Fruit fly (Drosophila melanogaster): ENCODE data around the gene CG32219.

CG32219 gene

dm6 chr3L:19904411-19905135 lies 46.4 kb downstream of the CG32219 start:
- TF ChIP-seq nau (GFP tag; optimal IDR thresholded peaks at IDR 0.05) (no peak), Mes4 (GFP tag; optimal IDR thresholded peaks at IDR 0.05) (no peak), CoRest (tag; optimal IDR thresholded peaks at IDR 0.05) (no peak), kni (GFP tag; optimal IDR thresholded peaks at IDR 0.05) (peak; percentile 16), lab (GFP tag; optimal IDR thresholded peaks at IDR 0.05) (peak; percentile 1), CG12659 (GFP tag; optimal IDR thresholded peaks at IDR 0.05) (no peak), CG15514 (GFP tag; optimal IDR thresholded peaks at IDR 0.05) (no peak), TFAM (GFP tag; optimal IDR thresholded peaks at IDR 0.05) (no peak), zf30C (GFP tag; optimal IDR thresholded peaks at IDR 0.05) (no peak), Hsf (GFP tag; optimal IDR thresholded peaks at IDR 0.05) (no peak), bcd (GFP tag; optimal IDR thresholded peaks at IDR 0.05) (no peak), fd3F (GFP tag; optimal IDR thresholded peaks at IDR 0.05) (no peak), Med (GFP tag) (peak; percentile 47), bab2 (GFP tag; optimal IDR thresholded peaks at IDR 0.05) (no peak), BtbVII (GFP tag; optimal IDR thresholded peaks at IDR 0.05) (no peak), Hr39 (optimal IDR thresholded peaks at IDR 0.05) (no peak), crc (GFP tag; optimal IDR thresholded peaks at IDR 0.05) (no peak), GATAe (GFP tag; conservative IDR thresholded peaks at IDR 0.05) (no peak), ranshi (GFP tag; IDR thresholded peaks at IDR 0.05) (no peak), stc (GFP tag; IDR thresholded peaks at IDR 0.05) (peak; percentile 36; the same call in 1 of the 2 replicates), sd (tag; optimal IDR thresholded peaks at IDR 0.05) (peak; percentile 12), psq (GFP tag; optimal IDR thresholded peaks at IDR 0.05) (no peak), CG33213 (GFP tag; optimal IDR thresholded peaks at IDR 0.05) (no peak), CG32767 (GFP tag; IDR thresholded peaks at IDR 0.05) (no peak), nom (GFP tag; optimal IDR thresholded peaks at IDR 0.05) (no peak), Pdp1 (GFP tag; optimal IDR thresholded peaks at IDR 0.05) (peak in 1 of 2 experiments; percentile 79), Dll (GFP tag; IDR thresholded peaks at IDR 0.05; ENCODE audit: partially characterized antibody) (no peak), CG11093 (GFP tag; IDR thresholded peaks at IDR 0.05) (no peak), CG10565 (GFP tag; optimal IDR thresholded peaks at IDR 0.05) (no peak), Rx (GFP tag; IDR thresholded peaks at IDR 0.05) (no peak), Abd-B (GFP tag; optimal IDR thresholded peaks at IDR 0.05) (no peak), slp2 (GFP tag; optimal IDR thresholded peaks at IDR 0.05) (no peak), CG4360 (GFP tag; IDR thresholded peaks at IDR 0.05) (peak; percentile 97), CG11695 (GFP tag; IDR thresholded peaks at IDR 0.05) (no peak), gfzf (GFP tag; optimal IDR thresholded peaks at IDR 0.05) (no peak), Hr51 (GFP tag; optimal IDR thresholded peaks at IDR 0.05) (no peak), Sox100B (GFP tag; optimal IDR thresholded peaks at IDR 0.05) (no peak), CG9876 (GFP tag; optimal IDR thresholded peaks at IDR 0.05) (no peak), CG11456 (GFP tag; IDR thresholded peaks at IDR 0.05) (no peak), Poxn (GFP tag; IDR thresholded peaks at IDR 0.05) (no peak), CG8089 (GFP tag; optimal IDR thresholded peaks at IDR 0.05) (no peak), Ssrp (tag; optimal IDR thresholded peaks at IDR 0.05) (no peak), CG8359 (GFP tag; optimal IDR thresholded peaks at IDR 0.05; ENCODE audit: borderline replicate concordance) (no peak), CG12071 (GFP tag; optimal IDR thresholded peaks at IDR 0.05) (no peak), dmrt99B (tag; optimal IDR thresholded peaks at IDR 0.05) (no peak), mld (GFP tag; IDR thresholded peaks at IDR 0.05; ENCODE audit: partially characterized antibody) (no peak), CG12942 (GFP tag; optimal IDR thresholded peaks at IDR 0.05) (no peak), cg (GFP tag; optimal IDR thresholded peaks at IDR 0.05) (peak; percentile 34), eyg (GFP tag; optimal IDR thresholded peaks at IDR 0.05) (no peak)

Measured in whole organism, embryonic.